Fruit fly (Drosophila melanogaster): Measurements from ENCODE around the gene RhoU.

The RhoU gene

dm6 chrX:10086095-10086888 is at the start of gene RhoU, which contains the start of gene Naxe:
Gene RhoU, plus strand, starts transcription at chrX:10086527.
Gene Naxe, minus strand, starts transcription at chrX:10086171.
- TF ChIP-seq CG11617 (GFP tag; optimal IDR thresholded peaks at IDR 0.05) (no peak), Crg-1 (GFP tag; optimal IDR thresholded peaks at IDR 0.05) (no peak), CG7101 (tag; optimal IDR thresholded peaks at IDR 0.05) (peak; percentile 18), CG12768 (GFP tag; optimal IDR thresholded peaks at IDR 0.05) (no peak), CG14711 (tag; optimal IDR thresholded peaks at IDR 0.05) (peak; percentile 23), CG7045 (GFP tag; optimal IDR thresholded peaks at IDR 0.05) (no peak), CG5204 (GFP tag; optimal IDR thresholded peaks at IDR 0.05) (no peak), pad (GFP tag; optimal IDR thresholded peaks at IDR 0.05) (no peak), bab1 (GFP tag; optimal IDR thresholded peaks at IDR 0.05) (peak; percentile 39), Mnt (GFP tag; optimal IDR thresholded peaks at IDR 0.05) (peak; percentile 36), ovo (GFP tag; optimal IDR thresholded peaks at IDR 0.05) (peak; percentile 79), tj (GFP tag; optimal IDR thresholded peaks at IDR 0.05) (peak; percentile 44), kay (GFP tag; ENCODE audit: borderline replicate concordance) (no peak), cnc (optimal IDR thresholded peaks at IDR 0.05) (no peak), CG1620 (GFP tag; optimal IDR thresholded peaks at IDR 0.05) (peak; percentile 52), Hr96 (GFP tag; optimal IDR thresholded peaks at IDR 0.05) (no peak), Clk (GFP tag; optimal IDR thresholded peaks at IDR 0.05) (no peak), toe (GFP tag; optimal IDR thresholded peaks at IDR 0.05) (peak; percentile 29), cic (GFP tag; optimal IDR thresholded peaks at IDR 0.05) (no peak), CG33017 (tag; optimal IDR thresholded peaks at IDR 0.05) (no peak)

- TF ChIP-seq CG1620 (GFP tag; optimal IDR thresholded peaks at IDR 0.05), result no peak
- peak; percentile 63 for TF ChIP-seq tj (GFP tag; optimal IDR thresholded peaks at IDR 0.05)
These were observed 46.8 kb upstream of the RhoU start for dm6 chrX:10039528-10039927.

- no peak for TF ChIP-seq cic (GFP tag; optimal IDR thresholded peaks at IDR 0.05)
- no peak for TF ChIP-seq Mnt (GFP tag; optimal IDR thresholded peaks at IDR 0.05)
- no peak for TF ChIP-seq CG33017 (tag; optimal IDR thresholded peaks at IDR 0.05)
- no peak for TF ChIP-seq ovo (GFP tag; optimal IDR thresholded peaks at IDR 0.05)
- no peak for TF ChIP-seq CG7045 (GFP tag; optimal IDR thresholded peaks at IDR 0.05)
- TF ChIP-seq CG1620 (GFP tag; optimal IDR thresholded peaks at IDR 0.05), result no peak
- no peak for TF ChIP-seq Hr96 (GFP tag; optimal IDR thresholded peaks at IDR 0.05)
- no peak for TF ChIP-seq Clk (GFP tag; optimal IDR thresholded peaks at IDR 0.05)
- no peak for TF ChIP-seq CG7101 (tag; optimal IDR thresholded peaks at IDR 0.05)
- no peak for TF ChIP-seq CG12768 (GFP tag; optimal IDR thresholded peaks at IDR 0.05)
- no peak for TF ChIP-seq pad (GFP tag; optimal IDR thresholded peaks at IDR 0.05)
- no peak for TF ChIP-seq CG5204 (GFP tag; optimal IDR thresholded peaks at IDR 0.05)
- no peak for TF ChIP-seq kay (GFP tag; ENCODE audit: borderline replicate concordance)
These were observed 42.5 kb upstream of the RhoU start for dm6 chrX:10043873-10044272.

dm6 chrX:10045763-10046162 is 40.6 kb upstream of the RhoU start:
- TF ChIP-seq tj (GFP tag; optimal IDR thresholded peaks at IDR 0.05), result peak; percentile 98
- no peak for TF ChIP-seq Mnt (GFP tag; optimal IDR thresholded peaks at IDR 0.05)
- no peak for TF ChIP-seq toe (GFP tag; optimal IDR thresholded peaks at IDR 0.05)

- TF ChIP-seq toe (GFP tag; optimal IDR thresholded peaks at IDR 0.05), result no peak
- no peak for TF ChIP-seq cic (GFP tag; optimal IDR thresholded peaks at IDR 0.05)
- TF ChIP-seq Mnt (GFP tag; optimal IDR thresholded peaks at IDR 0.05), result no peak
- no peak for TF ChIP-seq CG33017 (tag; optimal IDR thresholded peaks at IDR 0.05)
- no peak for TF ChIP-seq CG7045 (GFP tag; optimal IDR thresholded peaks at IDR 0.05)
- no peak for TF ChIP-seq CG11617 (GFP tag; optimal IDR thresholded peaks at IDR 0.05)
- no peak for TF ChIP-seq ovo (GFP tag; optimal IDR thresholded peaks at IDR 0.05)
- TF ChIP-seq CG14711 (tag; optimal IDR thresholded peaks at IDR 0.05), result no peak
- TF ChIP-seq pad (GFP tag; optimal IDR thresholded peaks at IDR 0.05), result no peak
- no peak for TF ChIP-seq bab1 (GFP tag; optimal IDR thresholded peaks at IDR 0.05)
- TF ChIP-seq CG1620 (GFP tag; optimal IDR thresholded peaks at IDR 0.05), result no peak
- TF ChIP-seq CG5204 (GFP tag; optimal IDR thresholded peaks at IDR 0.05), result no peak
- TF ChIP-seq cnc (optimal IDR thresholded peaks at IDR 0.05), result no peak
- no peak for TF ChIP-seq tj (GFP tag; optimal IDR thresholded peaks at IDR 0.05)
- no peak for TF ChIP-seq Hr96 (GFP tag; optimal IDR thresholded peaks at IDR 0.05)
These were observed 39.6 kb upstream of the RhoU start for dm6 chrX:10046760-10047159.

dm6 chrX:10047961-10048360 is 38.4 kb upstream of the RhoU start:
- TF ChIP-seq ovo (GFP tag; optimal IDR thresholded peaks at IDR 0.05), result no peak
- TF ChIP-seq CG33017 (tag; optimal IDR thresholded peaks at IDR 0.05), result no peak
- no peak for TF ChIP-seq Hr96 (GFP tag; optimal IDR thresholded peaks at IDR 0.05)
- TF ChIP-seq kay (GFP tag; ENCODE audit: borderline replicate concordance), result no peak
- TF ChIP-seq CG12768 (GFP tag; optimal IDR thresholded peaks at IDR 0.05), result no peak
- TF ChIP-seq CG7045 (GFP tag; optimal IDR thresholded peaks at IDR 0.05), result no peak
- no peak for TF ChIP-seq cic (GFP tag; optimal IDR thresholded peaks at IDR 0.05)
- no peak for TF ChIP-seq CG11617 (GFP tag; optimal IDR thresholded peaks at IDR 0.05)
- no peak for TF ChIP-seq CG14711 (tag; optimal IDR thresholded peaks at IDR 0.05)
- no peak for TF ChIP-seq toe (GFP tag; optimal IDR thresholded peaks at IDR 0.05)
- no peak for TF ChIP-seq Mnt (GFP tag; optimal IDR thresholded peaks at IDR 0.05)
- TF ChIP-seq Clk (GFP tag; optimal IDR thresholded peaks at IDR 0.05), result no peak

dm6 chrX:10052549-10052948 is 33.8 kb upstream of the RhoU start, which contains the start of gene Yp2:
Gene Yp2, minus strand, starts transcription at chrX:10052636.
- no peak for TF ChIP-seq Hr96 (GFP tag; optimal IDR thresholded peaks at IDR 0.05)
- TF ChIP-seq toe (GFP tag; optimal IDR thresholded peaks at IDR 0.05), result no peak
- peak; percentile 98 for TF ChIP-seq tj (GFP tag; optimal IDR thresholded peaks at IDR 0.05)
